Worm (Caenorhabditis elegans) whole organism, early embryonic: ENCODE data around the gene Y67A10A.3.

Experiments
- B0310.2 ChIP-seq: sonication (generic microtip); optimal IDR thresholded peaks from 2 replicates; lab custom pipeline; 2016; ENCODE audit warnings: mild to moderate bottlenecking, missing genetic modification characterization, missing compliant biosample characterization
- F13C5.2 ChIP-seq: sonication (generic microtip); optimal IDR thresholded peaks from 2 replicates; lab custom pipeline; 2017; ENCODE audit warnings: mild to moderate bottlenecking, missing genetic modification characterization, inconsistent platforms, missing compliant biosample characterization
- aly-1 ChIP-seq: sonication (generic microtip); optimal IDR thresholded peaks from 2 replicates; lab custom pipeline; 2016; ENCODE audit warnings: missing genetic modification characterization, missing compliant biosample characterization
- ama-1 ChIP-seq: fragments of 150-350 bp; optimal IDR thresholded peaks from 2 replicates; lab custom pipeline; 2014
- ceh-13 ChIP-seq: fragments of 200-800 bp; sonication (Bioruptor generic); optimal IDR thresholded peaks from 2 replicates; lab custom pipeline; 2018; ENCODE audit warnings: mild to moderate bottlenecking, missing genetic modification characterization, missing compliant biosample characterization
- ceh-36 ChIP-seq: sonication (generic microtip); optimal IDR thresholded peaks from 2 replicates; lab custom pipeline; 2016; ENCODE audit warnings: missing genetic modification characterization, inconsistent platforms, missing compliant biosample characterization
- ets-7 ChIP-seq: sonication (generic microtip); optimal IDR thresholded peaks from 2 replicates; lab custom pipeline; 2016; ENCODE audit warnings: missing genotype, missing genetic modification characterization, missing compliant biosample characterization
- flt-1 ChIP-seq: fragments of 200-800 bp; sonication (Bioruptor generic); IDR thresholded peaks from 2 replicates; pipeline ENCODE4 v1.3.6; 2022; ENCODE audit warnings: missing genetic modification characterization, missing compliant biosample characterization
- hmbx-1 ChIP-seq: sonication (generic microtip); optimal IDR thresholded peaks from 2 replicates; lab custom pipeline; 2016; ENCODE audit warnings: mild to moderate bottlenecking, missing genetic modification characterization, missing compliant biosample characterization
- hmg-4 ChIP-seq: fragments of 200-800 bp; sonication (Bioruptor generic); optimal IDR thresholded peaks from 2 replicates; lab custom pipeline; 2018; ENCODE audit warnings: mild to moderate bottlenecking, missing genetic modification characterization, missing compliant biosample characterization
- pes-1 ChIP-seq: fragments of 200-800 bp; sonication (Bioruptor generic); IDR thresholded peaks from 2 replicates; pipeline ENCODE4 v1.3.6; 2022; ENCODE audit warnings: missing genetic modification reagents, missing genetic modification characterization, missing compliant biosample characterization
- scrt-1 ChIP-seq: fragments of 200-800 bp; sonication (Bioruptor generic); IDR thresholded peaks from 2 replicates; pipeline ENCODE4 v1.3.6; 2022; ENCODE audit warnings: missing genetic modification characterization, missing compliant biosample characterization
- sea-1 ChIP-seq: fragments of 200-800 bp; sonication (Bioruptor generic); conservative IDR thresholded peaks from 2 replicates; pipeline ENCODE4 v1.3.6; 2022; ENCODE audit warnings: missing genetic modification characterization, missing compliant biosample characterization
- tbx-11 ChIP-seq: fragments of 200-800 bp; sonication (Bioruptor generic); IDR thresholded peaks from 2 replicates; pipeline ENCODE4 v1.3.6; 2022; ENCODE audit warnings: missing genetic modification characterization, missing compliant biosample characterization
- tbx-37 ChIP-seq: fragments of 200-800 bp; sonication (Bioruptor generic); conservative IDR thresholded peaks from 2 replicates; pipeline ENCODE4 v1.3.6; 2022; ENCODE audit warnings: missing genetic modification reagents, missing genetic modification characterization, missing compliant biosample characterization
- tra-4 ChIP-seq: sonication (generic microtip); optimal IDR thresholded peaks from 2 replicates; lab custom pipeline; 2017; ENCODE audit warnings: missing genetic modification characterization, missing compliant biosample characterization

Gene Y67A10A.3

ce11 chrIV:14291601-14292000 lies 42.7 kb downstream of the Y67A10A.3 start, which contains the start of gene Y64G10A.7:
Y64G10A.7 (plus strand) TSS chrIV:14291901.
- TF ChIP-seq hmg-4 (GFP tag; lab: Kevin White, UChicago) (no peak), pes-1 (no peak), F13C5.2 (tag; lab: Kevin White, UChicago) (no peak), scrt-1 (GFP tag; lab: Robert Waterston, UW) (no peak), aly-1 (no peak), ets-7 (tag; lab: Kevin White, UChicago) (no peak), tbx-37 (no peak), ceh-13 (GFP tag; lab: Kevin White, UChicago) (no peak), ama-1 (lab: Kevin White, UChicago) (no peak), tra-4 (tag; lab: Kevin White, UChicago) (no peak), flt-1 (GFP tag; lab: Robert Waterston, UW) (no peak), ceh-36 (tag; lab: Kevin White, UChicago) (no peak), tbx-11 (GFP tag; lab: Robert Waterston, UW) (no peak), B0310.2 (tag; lab: Kevin White, UChicago) (no peak), sea-1 (GFP tag; lab: Robert Waterston, UW) (no peak), hmbx-1 (tag; lab: Kevin White, UChicago) (no peak)

ce11 chrIV:14284920-14285319 lies 49.3 kb downstream of the Y67A10A.3 start:
- no peak for TF ChIP-seq flt-1 (GFP tag; lab: Robert Waterston, UW)
